Worm (Caenorhabditis elegans): ENCODE results near the gene din-1.

Gene din-1

ce11 chrII:11619895-11620439 lies 13.4 kb downstream of the din-1 start (continued):
- TF ChIP-seq mxl-1 (tag; optimal IDR thresholded peaks at IDR 0.05) (peak; percentile 8), hsf-1 (GFP tag; IDR thresholded peaks at IDR 0.05) (no peak), bed-1 (GFP tag; IDR thresholded peaks at IDR 0.05) (no peak), tbx-9 (tag; optimal IDR thresholded peaks at IDR 0.05; ENCODE audit: borderline replicate concordance) (no peak), gei-17 (GFP tag; optimal IDR thresholded peaks at IDR 0.05) (peak; percentile 61), madf-10 (tag; optimal IDR thresholded peaks at IDR 0.05) (peak; percentile 98), C06A6.2 (GFP tag; conservative IDR thresholded peaks at IDR 0.05) (no peak), akir-1 (GFP tag; optimal IDR thresholded peaks at IDR 0.05) (no peak), madf-6 (GFP tag; IDR thresholded peaks at IDR 0.05) (peak; percentile 29; the same call in 1 of the 2 replicates), ekl-4 (GFP tag; IDR thresholded peaks at IDR 0.05) (peak; percentile 49; the same call in 1 of the 2 replicates), atf-7 (tag; optimal IDR thresholded peaks at IDR 0.05) (peak; percentile 90), zfh-2 (GFP tag; conservative IDR thresholded peaks at IDR 0.05) (peak; percentile 100), lsl-1 (GFP tag; optimal IDR thresholded peaks at IDR 0.05) (no peak), ccch-3 (GFP tag; optimal IDR thresholded peaks at IDR 0.05) (no peak), F23B12.7 (tag; optimal IDR thresholded peaks at IDR 0.05; ENCODE audit: insufficient read depth) (no peak), efl-1 (GFP tag; optimal IDR thresholded peaks at IDR 0.05) (no peak), K12H6.12 (tag; optimal IDR thresholded peaks at IDR 0.05) (peak; percentile 91), dpl-1 (GFP tag; optimal IDR thresholded peaks at IDR 0.05) (no peak), ztf-6 (GFP tag; IDR thresholded peaks at IDR 0.05) (no peak), die-1 (tag; optimal IDR thresholded peaks at IDR 0.05) (peak; percentile 50), nfya-1 (tag; optimal IDR thresholded peaks at IDR 0.05; ENCODE audit: borderline replicate concordance, insufficient read depth) (no peak), ceh-27 (GFP tag; optimal IDR thresholded peaks at IDR 0.05) (peak; percentile 59), nhr-90 (tag; optimal IDR thresholded peaks at IDR 0.05) (peak; percentile 68), B0035.1 (tag; optimal IDR thresholded peaks at IDR 0.05) (peak; percentile 76), T07F8.4 (tag; optimal IDR thresholded peaks at IDR 0.05) (peak; percentile 24), ceh-58 (GFP tag; IDR thresholded peaks at IDR 0.05) (no peak), F37B4.10 (GFP tag; IDR thresholded peaks at IDR 0.05) (0 out of 2 replicates have a peak, but pooled peaks have one; percentile 12), ztf-25 (GFP tag; IDR thresholded peaks at IDR 0.05) (no peak), egl-44 (GFP tag; IDR thresholded peaks at IDR 0.05) (peak; percentile 72; the same call in 1 of the 2 replicates), B0261.1 (tag; optimal IDR thresholded peaks at IDR 0.05) (no peak), F57A8.1 (GFP tag; optimal IDR thresholded peaks at IDR 0.05) (no peak), ztf-18 (tag; optimal IDR thresholded peaks at IDR 0.05) (peak; percentile 55), F33H1.4 (GFP tag; IDR thresholded peaks at IDR 0.05) (no peak), pha-4 (tag; optimal IDR thresholded peaks at IDR 0.05) (no peak), sptf-2 (GFP tag; optimal IDR thresholded peaks at IDR 0.05) (no peak), attf-3 (GFP tag; conservative IDR thresholded peaks at IDR 0.05) (no peak), B0019.2 (GFP tag; conservative IDR thresholded peaks at IDR 0.05) (no peak), ets-4 (GFP tag; optimal IDR thresholded peaks at IDR 0.05) (peak; percentile 79), F39B2.1 (GFP tag; IDR thresholded peaks at IDR 0.05) (no peak), F49E8.2 (tag; optimal IDR thresholded peaks at IDR 0.05; ENCODE audit: insufficient read depth) (no peak), F22D6.2 (tag; optimal IDR thresholded peaks at IDR 0.05) (peak; percentile 43), lin-26 (GFP tag; IDR thresholded peaks at IDR 0.05) (no peak), egrh-3 (GFP tag; IDR thresholded peaks at IDR 0.05) (peak; percentile 92), C17E4.6 (GFP tag; IDR thresholded peaks at IDR 0.05) (no peak), cebp-2 (GFP tag; IDR thresholded peaks at IDR 0.05) (no peak), mes-4 (tag; optimal IDR thresholded peaks at IDR 0.05) (no peak), hlh-12 (tag; optimal IDR thresholded peaks at IDR 0.05) (no peak), chd-7 (tag; optimal IDR thresholded peaks at IDR 0.05) (peak; percentile 59)
